Fruit fly (Drosophila melanogaster): ENCODE results near the gene CG6707.

CG6707 gene

DNA sequence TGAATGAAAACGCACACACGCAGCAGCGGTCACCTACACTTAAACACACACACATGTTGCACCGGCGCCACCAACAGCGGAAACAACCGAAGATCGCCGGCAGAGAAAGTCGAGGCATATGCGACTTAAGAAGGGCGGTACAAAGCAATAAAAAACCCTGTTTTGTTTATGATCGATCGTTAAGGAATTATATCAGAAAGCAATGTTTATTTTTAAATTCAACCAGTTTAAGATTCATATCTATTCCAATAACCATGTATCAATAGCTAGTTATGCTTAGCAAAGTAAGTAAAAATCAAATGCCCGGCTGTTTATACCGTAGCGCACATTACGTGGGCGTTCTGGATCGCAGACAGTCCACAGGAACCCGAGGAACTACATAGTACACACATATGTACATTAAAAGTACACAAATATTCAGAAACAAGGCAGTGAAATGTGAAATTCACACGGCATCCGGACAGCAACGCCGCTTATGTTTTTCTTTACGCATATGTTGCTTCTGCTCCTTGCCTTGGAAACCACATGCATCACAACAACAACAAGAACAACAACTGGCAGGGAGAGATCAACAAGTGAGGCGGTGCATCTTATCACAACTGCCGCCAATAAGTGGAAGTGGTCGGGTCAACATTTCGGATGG is 42.5 kb downstream of the CG6707 start (continued):
- TF ChIP-seq CG3163 (GFP tag; optimal IDR thresholded peaks at IDR 0.05) (peak; percentile 85), az2 (GFP tag; optimal IDR thresholded peaks at IDR 0.05) (peak; percentile 98), Xrp1 (GFP tag; IDR thresholded peaks at IDR 0.05) (peak; percentile 99), CG10321 (GFP tag; IDR thresholded peaks at IDR 0.05) (peak; percentile 75), CG10979 (tag; optimal IDR thresholded peaks at IDR 0.05) (peak; percentile 100), CG2120 (GFP tag; optimal IDR thresholded peaks at IDR 0.05) (peak; percentile 90), CG42726 (GFP tag; IDR thresholded peaks at IDR 0.05; ENCODE audit: partially characterized antibody) (no peak), C15 (GFP tag; IDR thresholded peaks at IDR 0.05) (peak; percentile 86; the same call in 2 of the 3 replicates), GATAe (GFP tag; conservative IDR thresholded peaks at IDR 0.05) (peak; percentile 78), gsb-n (tag; optimal IDR thresholded peaks at IDR 0.05) (peak; percentile 97), CG13424 (tag; optimal IDR thresholded peaks at IDR 0.05) (peak; percentile 95), nerfin-1 (tag; optimal IDR thresholded peaks at IDR 0.05) (peak; percentile 97), CG16813 (GFP tag; IDR thresholded peaks at IDR 0.05; ENCODE audit: partially characterized antibody) (no peak), chif (GFP tag; optimal IDR thresholded peaks at IDR 0.05) (peak; percentile 97 to 99), ash1 (GFP tag; optimal IDR thresholded peaks at IDR 0.05) (peak; percentile 73), Ets97D (GFP tag; optimal IDR thresholded peaks at IDR 0.05) (peak; percentile 88), CG13287 (GFP tag; IDR thresholded peaks at IDR 0.05; ENCODE audit: partially characterized antibody) (no peak), org-1 (GFP tag; optimal IDR thresholded peaks at IDR 0.05) (peak; percentile 98), Nf-YB (GFP tag; optimal IDR thresholded peaks at IDR 0.05) (peak; percentile 85), pb (GFP tag; optimal IDR thresholded peaks at IDR 0.05) (peak; percentile 95), grn (GFP tag; optimal IDR thresholded peaks at IDR 0.05) (peak; percentile 77), CG14710 (tag; optimal IDR thresholded peaks at IDR 0.05) (peak; percentile 98), Vsx1 (GFP tag; optimal IDR thresholded peaks at IDR 0.05) (peak; percentile 91), Atf3 (GFP tag; optimal IDR thresholded peaks at IDR 0.05) (peak; percentile 97), CG6683 (GFP tag; optimal IDR thresholded peaks at IDR 0.05) (peak; percentile 87), Gsc (GFP tag; IDR thresholded peaks at IDR 0.05) (peak; percentile 96), Gug (GFP tag; IDR thresholded peaks at IDR 0.05) (peak; percentile 98), HLH54F (GFP tag; optimal IDR thresholded peaks at IDR 0.05) (peak; percentile 96), lov (optimal IDR thresholded peaks at IDR 0.05) (no peak), lov (GFP tag; IDR thresholded peaks at IDR 0.05) (peak; percentile 98), CG10543 (GFP tag; optimal IDR thresholded peaks at IDR 0.05) (peak; percentile 89), jigr1 (GFP tag; IDR thresholded peaks at IDR 0.05) (peak; percentile 94), CG10366 (GFP tag; IDR thresholded peaks at IDR 0.05) (peak; percentile 96), btn (GFP tag; optimal IDR thresholded peaks at IDR 0.05) (peak; percentile 98), prd (optimal IDR thresholded peaks at IDR 0.05) (no peak), prd (GFP tag; IDR thresholded peaks at IDR 0.05) (peak; percentile 99), CG3838 (GFP tag; optimal IDR thresholded peaks at IDR 0.05) (peak; percentile 94), CHES-1-like (GFP tag; optimal IDR thresholded peaks at IDR 0.05) (peak; percentile 97), klu (GFP tag; IDR thresholded peaks at IDR 0.05) (peak; percentile 90), HmgD (GFP tag; optimal IDR thresholded peaks at IDR 0.05) (peak; percentile 95), CG18764 (GFP tag; optimal IDR thresholded peaks at IDR 0.05) (peak; percentile 95), run (tag; optimal IDR thresholded peaks at IDR 0.05) (peak; percentile 89), Hr39 (optimal IDR thresholded peaks at IDR 0.05) (no peak), dati (GFP tag; IDR thresholded peaks at IDR 0.05) (peak; percentile 94), CG7786 (GFP tag; optimal IDR thresholded peaks at IDR 0.05) (peak; percentile 97), row (GFP tag; IDR thresholded peaks at IDR 0.05) (peak; percentile 98), unc-4 (GFP tag; IDR thresholded peaks at IDR 0.05; ENCODE audit: partially characterized antibody) (no peak), repo (GFP tag; optimal IDR thresholded peaks at IDR 0.05) (peak; percentile 97), CG7839 (tag; optimal IDR thresholded peaks at IDR 0.05) (peak; percentile 96), dpn (GFP tag; optimal IDR thresholded peaks at IDR 0.05) (peak; percentile 96), fd3F (GFP tag; optimal IDR thresholded peaks at IDR 0.05) (peak; percentile 76)

Measured in whole organism, embryonic.